Fruit fly (Drosophila melanogaster) whole organism, wandering third instar larva: Measurements from ENCODE around the gene CG7201.
A peak's percentile ranks its signal among the peaks of the same experiment; 100 is the strongest.

Experiments
- CG32264 ChIP-seq: fragments of 200-800 bp; sonication (Bioruptor generic); optimal IDR thresholded peaks from 2 replicates; lab custom pipeline; 2016; ENCODE audit warnings: missing biosample characterization, missing genetic modification characterization
- CrebA ChIP-seq: fragments of 200-800 bp; sonication (Bioruptor generic); optimal IDR thresholded peaks from 2 replicates; lab custom pipeline; 2016; ENCODE audit warnings: missing biosample characterization, mild to moderate bottlenecking, missing genetic modification characterization, borderline replicate concordance
- Dfd ChIP-seq: fragments of >200 bp; optimal IDR thresholded peaks from 2 replicates; lab custom pipeline; 2017; ENCODE audit warnings: missing biosample characterization, missing genetic modification characterization
- GATAd ChIP-seq: sonication (Bioruptor generic); optimal IDR thresholded peaks from 2 replicates; lab custom pipeline; 2016; ENCODE audit warnings: missing biosample characterization, missing genetic modification characterization
- Hnf4 ChIP-seq: fragments of 200-800 bp; sonication (Bioruptor generic); optimal IDR thresholded peaks from 2 replicates; lab custom pipeline; 2016; ENCODE audit warnings: missing biosample characterization, mild to moderate bottlenecking, missing genetic modification characterization
- Hr78 ChIP-seq: fragments of >200 bp; optimal IDR thresholded peaks from 2 replicates; lab custom pipeline; 2017; ENCODE audit warnings: missing biosample characterization, missing genetic modification characterization
- Hr83 ChIP-seq: fragments of 200-300 bp; sonication (Bioruptor generic); optimal IDR thresholded peaks from 2 replicates; lab custom pipeline; 2016; ENCODE audit warnings: missing biosample characterization, mild to moderate bottlenecking, missing genetic modification characterization, moderate library complexity; ENCODE audit not compliant: poor library complexity, severe bottlenecking
- Jra ChIP-seq: sonication (Bioruptor generic); optimal IDR thresholded peaks from 2 replicates; lab custom pipeline; 2016; ENCODE audit warnings: missing biosample characterization, missing genetic modification characterization
- Mio ChIP-seq: sonication (Bioruptor generic); optimal IDR thresholded peaks from 2 replicates; lab custom pipeline; 2016; ENCODE audit warnings: missing biosample characterization, missing genetic modification characterization
- Myc ChIP-seq: fragments of >200 bp; optimal IDR thresholded peaks from 2 replicates; lab custom pipeline; 2017
- N ChIP-seq: fragments of >200 bp; optimal IDR thresholded peaks from 2 replicates; lab custom pipeline; 2018; ENCODE audit warnings: missing biosample characterization, missing external identifiers, missing genetic modification characterization
- OdsH ChIP-seq: fragments of 200-800 bp; sonication (Bioruptor generic); optimal IDR thresholded peaks from 2 replicates; lab custom pipeline; 2016; ENCODE audit warnings: missing biosample characterization, mild to moderate bottlenecking, missing genetic modification characterization
- Rel ChIP-seq, 2 experiments: fragments of 200-800 bp; sonication (Bioruptor generic) in 1 of 2; optimal IDR thresholded peaks; 2 replicates in 1 of 2; 3 replicates in 1 of 2; lab custom pipeline; 2016 to 2019; ENCODE audit warnings: mild to moderate bottlenecking in 2 of 2, missing biosample characterization in 2 of 2, missing genetic modification characterization in 2 of 2, moderate library complexity in 1 of 2
- Sp1 ChIP-seq: fragments of 200-800 bp; sonication (Bioruptor generic); optimal IDR thresholded peaks from 3 replicates; lab custom pipeline; 2019; ENCODE audit warnings: missing biosample characterization, mild to moderate bottlenecking, missing genetic modification characterization, moderate library complexity
- Vsx2 ChIP-seq: fragments of 200-300, 225-300 bp; sonication (Bioruptor generic); optimal IDR thresholded peaks from 2 replicates; lab custom pipeline; 2018; ENCODE audit warnings: missing biosample characterization, missing genetic modification characterization; ENCODE audit not compliant: partially characterized antibody
- br ChIP-seq: fragments of 200-800 bp; sonication (Bioruptor generic); optimal IDR thresholded peaks from 2 replicates; lab custom pipeline; 2016; ENCODE audit warnings: missing biosample characterization, missing genetic modification characterization
- brk ChIP-seq: fragments of 200-800 bp; sonication (Bioruptor generic); optimal IDR thresholded peaks from 2 replicates; lab custom pipeline; 2016; ENCODE audit warnings: missing biosample characterization, mild to moderate bottlenecking, missing genetic modification characterization
- dl ChIP-seq, 2 experiments: fragments of 175-275, 200-275 bp in 1 of 2; fragments of 200-275 bp in 1 of 2; sonication (Bioruptor generic); optimal IDR thresholded peaks; lab custom pipeline; 2018; ENCODE audit warnings: mild to moderate bottlenecking in 2 of 2, missing biosample characterization in 2 of 2, missing genetic modification characterization in 2 of 2, moderate library complexity in 2 of 2; ENCODE audit not compliant: partially characterized antibody in 2 of 2, insufficient read depth in 1 of 2
- dmrt93B ChIP-seq: fragments of 200-800 bp; sonication (Bioruptor generic); optimal IDR thresholded peaks from 2 replicates; lab custom pipeline; 2018; ENCODE audit warnings: missing biosample characterization, mild to moderate bottlenecking, missing genetic modification characterization
- foxo ChIP-seq, 2 experiments: fragments of 200-800 bp; sonication (Bioruptor generic); optimal IDR thresholded peaks; 2 replicates in 1 of 2; 3 replicates in 1 of 2; lab custom pipeline; 2016 to 2017; ENCODE audit warnings: missing biosample characterization in 2 of 2, missing genetic modification characterization in 2 of 2
- fru ChIP-seq: fragments of 200-800 bp; sonication (Bioruptor generic); optimal IDR thresholded peaks from 3 replicates; lab custom pipeline; 2016; ENCODE audit warnings: missing biosample characterization, mild to moderate bottlenecking, missing genetic modification characterization
- h ChIP-seq: fragments of 200-800 bp; sonication (Bioruptor generic); optimal IDR thresholded peaks from 3 replicates; lab custom pipeline; 2016; ENCODE audit warnings: missing biosample characterization, mild to moderate bottlenecking, missing genetic modification characterization
- jim ChIP-seq: fragments of 175-275, 200-325 bp; sonication (Bioruptor generic); optimal IDR thresholded peaks from 2 replicates; lab custom pipeline; 2016; ENCODE audit warnings: missing biosample characterization, mild to moderate bottlenecking, missing genetic modification characterization
- lola ChIP-seq: fragments of >200 bp; optimal IDR thresholded peaks from 2 replicates; lab custom pipeline; 2017; ENCODE audit warnings: missing biosample characterization, missing genetic modification characterization
- pan ChIP-seq: fragments of >200 bp; optimal IDR thresholded peaks from 2 replicates; lab custom pipeline; 2017
- psq ChIP-seq: fragments of 200-800 bp; sonication (Bioruptor generic); optimal IDR thresholded peaks from 3 replicates; lab custom pipeline; 2017; ENCODE audit warnings: missing biosample characterization, mild to moderate bottlenecking, missing genetic modification characterization, moderate library complexity
- rgr ChIP-seq: fragments of 200-800 bp; sonication (Bioruptor generic); optimal IDR thresholded peaks from 3 replicates; lab custom pipeline; 2016; ENCODE audit warnings: missing biosample characterization, mild to moderate bottlenecking, missing genetic modification characterization
- sage ChIP-seq: fragments of 200-800 bp; sonication (Bioruptor generic); optimal IDR thresholded peaks from 2 replicates; lab custom pipeline; 2016; ENCODE audit warnings: missing biosample characterization, mild to moderate bottlenecking, missing genetic modification characterization
- sv ChIP-seq: fragments of 200-800 bp; sonication (Bioruptor generic); optimal IDR thresholded peaks from 3 replicates; lab custom pipeline; 2016; ENCODE audit warnings: missing biosample characterization, missing genetic modification characterization
- tai ChIP-seq: sonication (Bioruptor generic); optimal IDR thresholded peaks from 2 replicates; lab custom pipeline; 2016; ENCODE audit warnings: missing biosample characterization, missing genetic modification characterization

The CG7201 gene

dm6 chr3L:8299224-8300130, 4.3 kb upstream of the CG7201 start, which contains the start of the genes Arl5 and CG13671 (continued):
- no peak for TF ChIP-seq CrebA
- TF ChIP-seq, all 38 proteins: peak for 19

- TF ChIP-seq Rel (GFP tag; optimal IDR thresholded peaks at IDR 0.05; lab: Kevin White, UChicago) (no peak), Rel (tag; optimal IDR thresholded peaks at IDR 0.05; lab: Kevin White, UChicago) (peak; percentile 82), Jra (GFP tag; lab: Kevin White, UChicago) (peak; percentile 5), GATAd (no peak), OdsH (GFP tag; lab: Kevin White, UChicago) (no peak)
These were observed 2.4 kb upstream of the CG7201 start for dm6 chr3L:8297488-8297887.

dm6 chr3L:8296941-8297340, 1.8 kb upstream of the CG7201 start, which contains the start of gene Rab19:
Gene Rab19 (plus strand): TSS chr3L:8297018.
- TF ChIP-seq brk (GFP tag; lab: Kevin White, UChicago) (peak; percentile 18), GATAd (no peak), Hr78 (GFP tag; lab: Kevin White, UChicago) (peak; percentile 40), Rel (GFP tag; optimal IDR thresholded peaks at IDR 0.05; lab: Kevin White, UChicago) (no peak), Rel (tag; optimal IDR thresholded peaks at IDR 0.05; lab: Kevin White, UChicago) (no peak)

dm6 chr3L:8289336-8290258, 5.5 kb downstream of the CG7201 start, which contains the start of gene cert:
Gene cert (minus strand): TSS chr3L:8289870.
- TF ChIP-seq rgr (GFP tag; lab: Kevin White, UChicago) (peak; percentile 43), Dfd (GFP tag; lab: Kevin White, UChicago) (no peak), OdsH (GFP tag; lab: Kevin White, UChicago) (peak; percentile 32), psq (GFP tag; lab: Kevin White, UChicago) (peak; percentile 33), Myc (lab: Kevin White, UChicago) (peak; percentile 5), jim (GFP tag; lab: Kevin White, UChicago) (no peak), sage (GFP tag; lab: Kevin White, UChicago) (no peak), Hr83 (peak; percentile 23), Sp1 (GFP tag; lab: Kevin White, UChicago) (peak; percentile 28), CG32264 (GFP tag; lab: Kevin White, UChicago) (no peak), tai (GFP tag; lab: Kevin White, UChicago) (peak; percentile 83), CrebA (no peak), foxo (GFP tag; optimal IDR thresholded peaks at IDR 0.05; lab: Kevin White, UChicago) (peak in 1 of 2 experiments; percentile 54), Vsx2 (GFP tag; lab: Kevin White, UChicago) (no peak), Rel (GFP tag; optimal IDR thresholded peaks at IDR 0.05; lab: Kevin White, UChicago) (no peak), Rel (tag; optimal IDR thresholded peaks at IDR 0.05; lab: Kevin White, UChicago) (peak; percentile 19), fru (GFP tag; lab: Kevin White, UChicago) (peak; percentile 39), h (GFP tag; lab: Kevin White, UChicago) (peak; percentile 52), dmrt93B (GFP tag; lab: Kevin White, UChicago) (no peak), Jra (GFP tag; lab: Kevin White, UChicago) (peak; percentile 63), sv (peak; percentile 36), brk (GFP tag; lab: Kevin White, UChicago) (peak; percentile 54), N (GFP tag; lab: Kevin White, UChicago) (no peak), Hr78 (GFP tag; lab: Kevin White, UChicago) (no peak), dl (GFP tag; optimal IDR thresholded peaks at IDR 0.05; lab: Kevin White, UChicago; ENCODE audit: insufficient read depth in 1 of 2, partially characterized antibody in 2 of 2) (no peak), lola (GFP tag; lab: Kevin White, UChicago) (no peak), br (GFP tag; lab: Kevin White, UChicago) (peak; percentile 44), pan (no peak), Hnf4 (GFP tag; lab: Kevin White, UChicago) (peak; percentile 50), Mio (GFP tag; lab: Kevin White, UChicago) (no peak)
